Fruit fly (Drosophila melanogaster) whole organism, embryonic: ENCODE measurements around the gene CG46412.

Experiments
- ATbp ChIP-seq: fragments of 200-800 bp; sonication (Bioruptor generic); optimal IDR thresholded peaks from 2 replicates; lab custom pipeline; 2017; ENCODE audit warnings: missing biosample characterization, mild to moderate bottlenecking, missing genetic modification characterization, missing genetic modification reagents
- Bgb ChIP-seq: fragments of 200-800 bp; sonication (Bioruptor generic); IDR thresholded peaks from 2 replicates; pipeline ENCODE4 v1.3.6; 2022; ENCODE audit warnings: missing biosample characterization, missing genetic modification characterization; ENCODE audit not compliant: partially characterized antibody
- Blimp-1 ChIP-seq: fragments of 200-800 bp; sonication (Bioruptor generic); optimal IDR thresholded peaks from 3 replicates; lab custom pipeline; 2018; ENCODE audit warnings: missing biosample characterization, missing genetic modification characterization, mild to moderate bottlenecking, moderate library complexity, missing genetic modification reagents
- CG10959 ChIP-seq: fragments of 200-800 bp; sonication (Bioruptor generic); IDR thresholded peaks from 2 replicates; pipeline ENCODE4 v1.3.6; 2022; ENCODE audit warnings: missing biosample characterization, missing genetic modification characterization
- CG11398 ChIP-seq: fragments of 200-800 bp; sonication (Bioruptor generic); optimal IDR thresholded peaks from 2 replicates; lab custom pipeline; 2016; ENCODE audit warnings: missing biosample characterization, missing genetic modification characterization
- CG12236 ChIP-seq: fragments of 200-800 bp; sonication (Bioruptor generic); optimal IDR thresholded peaks from 2 replicates; lab custom pipeline; 2016; ENCODE audit warnings: missing biosample characterization, missing genetic modification characterization
- CG13296 ChIP-seq: fragments of 200-800 bp; sonication (Bioruptor generic); optimal IDR thresholded peaks from 3 replicates; lab custom pipeline; 2018; ENCODE audit warnings: missing biosample characterization, mild to moderate bottlenecking, missing genetic modification characterization
- CG17359 ChIP-seq: fragments of 200-800 bp; sonication (Bioruptor generic); optimal IDR thresholded peaks from 3 replicates; lab custom pipeline; 2018; ENCODE audit warnings: missing biosample characterization, mild to moderate bottlenecking, missing genetic modification characterization, moderate library complexity
- CG17568 ChIP-seq: fragments of 200-800 bp; sonication (Bioruptor generic); optimal IDR thresholded peaks from 2 replicates; lab custom pipeline; 2018; ENCODE audit warnings: missing biosample characterization, mild to moderate bottlenecking, missing genetic modification characterization, moderate library complexity
- CG18011 ChIP-seq: fragments of 200-800 bp; sonication (Bioruptor generic); optimal IDR thresholded peaks from 2 replicates; lab custom pipeline; 2017; ENCODE audit warnings: missing biosample characterization, missing genetic modification characterization, mild to moderate bottlenecking, moderate library complexity, missing genotype
- CG18619 ChIP-seq: fragments of 200-800 bp; sonication (Bioruptor generic); optimal IDR thresholded peaks from 3 replicates; lab custom pipeline; 2017; ENCODE audit warnings: missing biosample characterization, mild to moderate bottlenecking, missing genetic modification characterization
- CG32772 ChIP-seq: fragments of 200-800 bp; sonication (Bioruptor generic); IDR thresholded peaks from 2 replicates; pipeline ENCODE4 v1.3.6; 2022; ENCODE audit warnings: missing biosample characterization, missing genetic modification characterization
- CG3407 ChIP-seq: fragments of 200-800 bp; sonication (Bioruptor generic); optimal IDR thresholded peaks from 2 replicates; lab custom pipeline; 2018; ENCODE audit warnings: missing biosample characterization, mild to moderate bottlenecking, missing genetic modification characterization
- CG3838 ChIP-seq: fragments of 200-800 bp; sonication (Bioruptor generic); optimal IDR thresholded peaks from 3 replicates; lab custom pipeline; 2016; ENCODE audit warnings: missing biosample characterization, missing genetic modification characterization
- CG6813 ChIP-seq: fragments of 200-800 bp; sonication (Bioruptor generic); optimal IDR thresholded peaks from 2 replicates; lab custom pipeline; 2017; ENCODE audit warnings: missing biosample characterization, missing genetic modification characterization, mild to moderate bottlenecking, moderate library complexity, missing genetic modification reagents
- CG8765 ChIP-seq: fragments of 200-800 bp; sonication (Bioruptor generic); IDR thresholded peaks from 2 replicates; pipeline ENCODE4 v1.3.6; 2022; ENCODE audit warnings: missing biosample characterization, missing genetic modification characterization
- CG8944 ChIP-seq: fragments of 200-800 bp; sonication (Bioruptor generic); optimal IDR thresholded peaks from 3 replicates; lab custom pipeline; 2016; ENCODE audit warnings: missing biosample characterization, missing genetic modification characterization
- CoRest ChIP-seq: fragments of 200-800 bp; sonication (Bioruptor generic); optimal IDR thresholded peaks from 3 replicates; lab custom pipeline; 2018; ENCODE audit warnings: missing biosample characterization, mild to moderate bottlenecking, missing genetic modification characterization, moderate library complexity
- Ets65A ChIP-seq: fragments of 200-800 bp; sonication (Bioruptor generic); peaks from one replicate; lab custom pipeline; 2016; ENCODE audit warnings: missing biosample characterization, missing genetic modification characterization
- Fer1 ChIP-seq: fragments of 200-800 bp; sonication (Bioruptor generic); optimal IDR thresholded peaks from 2 replicates; lab custom pipeline; 2017; ENCODE audit warnings: missing biosample characterization, mild to moderate bottlenecking, missing genetic modification characterization
- Gsc ChIP-seq: fragments of 200-800 bp; sonication (Bioruptor generic); IDR thresholded peaks from 2 replicates; pipeline ENCODE4 v1.3.6; 2022; ENCODE audit warnings: missing biosample characterization, missing genetic modification characterization
- H15 ChIP-seq: fragments of 200-800 bp; sonication (Bioruptor generic); IDR thresholded peaks from 3 replicates; pipeline ENCODE4 v1.3.6; 2022; ENCODE audit warnings: missing biosample characterization, missing genetic modification characterization
- H2.0 ChIP-seq: fragments of 200-800 bp; sonication (Bioruptor generic); IDR thresholded peaks from 2 replicates; pipeline ENCODE4 v1.3.6; 2022; ENCODE audit warnings: missing biosample characterization, missing genetic modification characterization
- HLHmδ ChIP-seq: fragments of 200-800 bp; sonication (Bioruptor generic); optimal IDR thresholded peaks from 2 replicates; lab custom pipeline; 2018; ENCODE audit warnings: missing biosample characterization, mild to moderate bottlenecking, missing genetic modification characterization, moderate library complexity
- NfI ChIP-seq: fragments of 200-800 bp; sonication (Bioruptor generic); optimal IDR thresholded peaks from 3 replicates; lab custom pipeline; 2018; ENCODE audit warnings: missing biosample characterization, mild to moderate bottlenecking, missing genetic modification characterization, moderate library complexity
- Rx ChIP-seq: fragments of 200-800 bp; sonication (Bioruptor generic); IDR thresholded peaks from 2 replicates; pipeline ENCODE4 v1.3.6; 2022; ENCODE audit warnings: missing biosample characterization, missing genetic modification characterization
- abd-A ChIP-seq: fragments of 200-800 bp; sonication (Bioruptor generic); optimal IDR thresholded peaks from 3 replicates; lab custom pipeline; 2019; ENCODE audit warnings: missing biosample characterization, mild to moderate bottlenecking, missing genetic modification characterization, moderate library complexity
- al ChIP-seq: fragments of 200-800 bp; sonication (Bioruptor generic); IDR thresholded peaks from 2 replicates; pipeline ENCODE4 v1.3.6; 2022; ENCODE audit warnings: missing biosample characterization, missing genetic modification characterization
- ash1 ChIP-seq: fragments of 200-800 bp; sonication (Bioruptor generic); optimal IDR thresholded peaks from 2 replicates; lab custom pipeline; 2018; ENCODE audit warnings: missing biosample characterization, mild to moderate bottlenecking, missing genetic modification characterization
- ato ChIP-seq: fragments of 200-800 bp; sonication (Bioruptor generic); IDR thresholded peaks from 2 replicates; pipeline ENCODE4 v1.3.6; 2022; ENCODE audit warnings: missing biosample characterization, missing genetic modification characterization; ENCODE audit not compliant: partially characterized antibody
- caup ChIP-seq: fragments of 200-800 bp; sonication (Bioruptor generic); optimal IDR thresholded peaks from 3 replicates; lab custom pipeline; 2017; ENCODE audit warnings: missing biosample characterization, mild to moderate bottlenecking, missing genetic modification characterization, moderate library complexity; ENCODE audit not compliant: severe bottlenecking
- chinmo ChIP-seq: fragments of 200-800 bp; sonication (Bioruptor generic); IDR thresholded peaks from 4 replicates; pipeline ENCODE4 v1.3.6; 2022; ENCODE audit warnings: missing biosample characterization, missing genetic modification characterization; ENCODE audit not compliant: partially characterized antibody
- dan ChIP-seq: fragments of 200-800 bp; sonication (Bioruptor generic); IDR thresholded peaks from 2 replicates; pipeline ENCODE4 v1.3.6; 2022; ENCODE audit warnings: missing biosample characterization, missing genetic modification characterization
- emc ChIP-seq: fragments of 200-800 bp; sonication (Bioruptor generic); optimal IDR thresholded peaks from 2 replicates; lab custom pipeline; 2016; ENCODE audit warnings: missing biosample characterization, missing genetic modification characterization
- exex ChIP-seq: fragments of 200-800 bp; sonication (Bioruptor generic); optimal IDR thresholded peaks from 4 replicates; lab custom pipeline; 2018; ENCODE audit warnings: missing biosample characterization, mild to moderate bottlenecking, missing genetic modification characterization, moderate library complexity
- gsb ChIP-seq: fragments of 200-800 bp; sonication (Bioruptor generic); IDR thresholded peaks from 2 replicates; pipeline ENCODE4 v1.3.6; 2022; ENCODE audit warnings: missing biosample characterization, missing genetic modification characterization
- inv ChIP-seq: fragments of 200-800 bp; sonication (Bioruptor generic); IDR thresholded peaks from 2 replicates; pipeline ENCODE4 v1.3.6; 2022; ENCODE audit warnings: missing biosample characterization, missing genetic modification characterization; ENCODE audit not compliant: partially characterized antibody
- jigr1 ChIP-seq: fragments of 200-800 bp; sonication (Bioruptor generic); IDR thresholded peaks from 3 replicates; pipeline ENCODE4 v1.3.6; 2022; ENCODE audit warnings: missing biosample characterization, missing genetic modification characterization
- lilli ChIP-seq: fragments of 200-800 bp; sonication (Bioruptor generic); optimal IDR thresholded peaks from 3 replicates; lab custom pipeline; 2016; ENCODE audit warnings: missing biosample characterization, missing genetic modification characterization
- peb ChIP-seq: fragments of 200-800 bp; sonication (Bioruptor generic); IDR thresholded peaks from 2 replicates; pipeline ENCODE4 v1.3.6; 2022; ENCODE audit warnings: missing biosample characterization, missing genetic modification characterization
- psq ChIP-seq: fragments of 200-800 bp; sonication (Bioruptor generic); optimal IDR thresholded peaks from 2 replicates; lab custom pipeline; 2017; ENCODE audit warnings: missing biosample characterization, missing genetic modification characterization
- rib ChIP-seq: fragments of 200-800 bp; sonication (Bioruptor generic); IDR thresholded peaks from 2 replicates; pipeline ENCODE4 v1.3.6; 2022; ENCODE audit warnings: missing biosample characterization, missing genetic modification characterization
- run ChIP-seq: fragments of 200-800 bp; sonication (Bioruptor generic); optimal IDR thresholded peaks from 3 replicates; lab custom pipeline; 2018; ENCODE audit warnings: missing biosample characterization, mild to moderate bottlenecking, missing genetic modification characterization
- wor ChIP-seq: fragments of 200-800 bp; sonication (Bioruptor generic); IDR thresholded peaks from 2 replicates; pipeline ENCODE4 v1.3.6; 2022; ENCODE audit warnings: missing biosample characterization, missing genetic modification characterization

Gene CG46412

DNA sequence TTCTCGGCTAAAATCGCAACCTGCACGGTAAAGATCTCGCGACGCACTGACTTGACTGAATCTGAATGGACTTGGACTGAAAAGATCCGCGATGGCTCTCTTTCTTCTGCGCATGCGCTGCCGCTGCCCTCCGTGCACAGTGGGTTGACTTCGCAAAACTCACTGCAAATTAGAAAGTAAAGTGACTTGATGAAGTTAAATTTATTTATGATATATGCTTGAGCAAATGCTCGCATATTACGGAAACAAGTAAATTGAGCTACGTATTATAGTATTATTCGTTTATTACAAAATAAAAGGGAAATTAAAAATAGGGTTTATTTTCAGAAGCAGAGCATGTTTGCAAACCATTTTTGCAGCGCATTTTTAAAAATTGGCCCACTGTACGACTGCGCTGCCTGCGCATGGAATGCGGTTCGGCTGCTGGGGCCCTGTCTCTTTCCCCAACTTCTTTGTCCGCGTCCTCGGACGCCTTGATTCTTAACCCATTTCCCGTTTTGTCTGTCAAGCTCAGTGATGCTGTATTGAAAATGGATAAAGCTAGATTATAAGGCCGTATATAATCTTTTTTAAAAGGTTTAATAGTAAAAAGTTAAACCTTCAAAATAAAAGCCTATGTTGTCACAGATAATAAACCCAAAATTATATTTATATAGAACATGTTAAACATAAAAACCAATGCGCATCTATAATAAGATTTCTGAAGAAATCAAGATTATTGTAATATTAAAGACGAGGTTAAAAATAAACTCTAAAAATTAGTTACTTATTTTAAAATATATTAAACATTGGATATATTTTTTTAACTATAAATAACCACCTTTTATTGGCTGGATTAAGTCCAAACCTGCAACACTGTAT is 24.1 kb upstream of the CG46412 start, which contains the start of gene rt (continued):
- TF ChIP-seq al (GFP tag; lab: Robert Waterston, UW), result peak; percentile 38; the same call in 1 of the 2 replicates
- TF ChIP-seq jigr1 (GFP tag; lab: Robert Waterston, UW), result peak; percentile 49; the same call in 1 of the 3 replicates
- no peak for TF ChIP-seq CG17568
- no peak for TF ChIP-seq emc (GFP tag; lab: Kevin White, UChicago)
- TF ChIP-seq CG17359 (tag; lab: Kevin White, UChicago), result peak; percentile 31
- TF ChIP-seq H15 (GFP tag; lab: Robert Waterston, UW), result no peak
- TF ChIP-seq CG18619 (GFP tag; lab: Kevin White, UChicago), result peak; percentile 33
- TF ChIP-seq Rx (GFP tag; lab: Robert Waterston, UW), result no peak; the same call in 1 of the 2 replicates
- TF ChIP-seq CoRest (tag; lab: Kevin White, UChicago), result peak; percentile 70
- no peak; the same call in 1 of the 2 replicates for TF ChIP-seq Gsc
- TF ChIP-seq peb (GFP tag; lab: Robert Waterston, UW), result peak; percentile 45; the same call in 1 of the 2 replicates
- peak; percentile 68 for TF ChIP-seq CG3407
- peak; percentile 32 for TF ChIP-seq NfI (GFP tag; lab: Kevin White, UChicago)
- no peak for TF ChIP-seq HLHmδ (GFP tag; lab: Kevin White, UChicago)
- peak; percentile 40 for TF ChIP-seq Fer1 (GFP tag; lab: Kevin White, UChicago)
- TF ChIP-seq CG11398 (GFP tag; lab: Kevin White, UChicago), result no peak
- TF ChIP-seq CG18011, result no peak
- TF ChIP-seq CG6813 (GFP tag; lab: Kevin White, UChicago), result peak; percentile 29
- TF ChIP-seq CG3838, result no peak
- peak; percentile 15 for TF ChIP-seq Blimp-1
- peak; percentile 9 for TF ChIP-seq psq (GFP tag; lab: Kevin White, UChicago)
- no peak for TF ChIP-seq CG12236 (GFP tag; lab: Kevin White, UChicago)
- TF ChIP-seq dan, result no peak
- TF ChIP-seq exex (tag; lab: Kevin White, UChicago), result no peak
- TF ChIP-seq chinmo (GFP tag; lab: Robert Waterston, UW), result 0 out of 4 replicates have a peak, but pooled peaks have one; percentile 29
- no peak for TF ChIP-seq rib (GFP tag; lab: Robert Waterston, UW)
- TF ChIP-seq H2.0 (GFP tag; lab: Robert Waterston, UW), result peak; percentile 30; the same call in 1 of the 2 replicates
- TF ChIP-seq lilli (GFP tag; lab: Kevin White, UChicago), result peak; percentile 47
- no peak for TF ChIP-seq ash1 (GFP tag; lab: Kevin White, UChicago)
- TF ChIP-seq Bgb, result no peak
- no peak for TF ChIP-seq CG8765 (GFP tag; lab: Robert Waterston, UW)
- no peak; the same call in 1 of the 2 replicates for TF ChIP-seq ato
- 0 out of 2 replicates have a peak, but pooled peaks have one; percentile 33 for TF ChIP-seq CG10959 (GFP tag; lab: Robert Waterston, UW)
- no peak for TF ChIP-seq run (tag; lab: Kevin White, UChicago)
- TF ChIP-seq ATbp (GFP tag; lab: Kevin White, UChicago), result peak; percentile 61
- TF ChIP-seq gsb, result no peak
- peak; percentile 42; the same call in 1 of the 2 replicates for TF ChIP-seq wor (GFP tag; lab: Robert Waterston, UW)
- TF ChIP-seq CG13296 (GFP tag; lab: Kevin White, UChicago), result peak; percentile 29
- TF ChIP-seq abd-A (tag; lab: Kevin White, UChicago), result no peak
- no peak for TF ChIP-seq caup (GFP tag; lab: Kevin White, UChicago)
- TF ChIP-seq inv, result no peak
- no peak for TF ChIP-seq CG8944 (GFP tag; lab: Kevin White, UChicago)
- 0 out of 2 replicates have a peak, but pooled peaks have one; percentile 27 for TF ChIP-seq CG32772 (GFP tag; lab: Robert Waterston, UW)
- peak; percentile 23 for TF ChIP-seq Ets65A (GFP tag; lab: Kevin White, UChicago)
